Fruit fly (Drosophila melanogaster) whole organism, embryonic: ENCODE measurements around the gene CG42323.

ENCODE experiments used
- Abd-B ChIP-seq: fragments of 200-800 bp; sonication (Bioruptor generic); optimal IDR thresholded peaks from 2 replicates; lab custom pipeline; 2018; ENCODE audit warnings: missing biosample characterization, mild to moderate bottlenecking, missing genetic modification characterization, moderate library complexity
- Atf3 ChIP-seq: fragments of 200-800 bp; sonication (Bioruptor generic); optimal IDR thresholded peaks from 3 replicates; lab custom pipeline; 2016; ENCODE audit warnings: missing biosample characterization, missing genetic modification characterization
- BtbVII ChIP-seq: fragments of 200-800 bp; sonication (Bioruptor generic); optimal IDR thresholded peaks from 3 replicates; lab custom pipeline; 2017; ENCODE audit warnings: missing biosample characterization, mild to moderate bottlenecking, missing genetic modification characterization
- CG10654 ChIP-seq: fragments of 200-800 bp; sonication (Bioruptor generic); optimal IDR thresholded peaks from 2 replicates; lab custom pipeline; 2016; ENCODE audit warnings: missing biosample characterization, missing genetic modification characterization
- CG12391 ChIP-seq: fragments of 200-800 bp; sonication (Bioruptor generic); optimal IDR thresholded peaks from 3 replicates; lab custom pipeline; 2018; ENCODE audit warnings: missing biosample characterization, mild to moderate bottlenecking, missing genetic modification characterization, moderate library complexity
- CG13775 ChIP-seq: fragments of 200-800 bp; sonication (Bioruptor generic); optimal IDR thresholded peaks from 3 replicates; lab custom pipeline; 2017; ENCODE audit warnings: missing biosample characterization, mild to moderate bottlenecking, missing genetic modification characterization
- CG14441 ChIP-seq: fragments of 200-800 bp; sonication (Bioruptor generic); IDR thresholded peaks from 2 replicates; pipeline ENCODE4 v1.3.6; 2022; ENCODE audit warnings: missing biosample characterization, missing genetic modification characterization
- CG14965 ChIP-seq: fragments of 200-800 bp; sonication (Bioruptor generic); optimal IDR thresholded peaks from 2 replicates; lab custom pipeline; 2016; ENCODE audit warnings: missing biosample characterization, missing genetic modification characterization, borderline replicate concordance
- CG1529 ChIP-seq: fragments of 200-800 bp; sonication (Bioruptor generic); optimal IDR thresholded peaks from 3 replicates; lab custom pipeline; 2018; ENCODE audit warnings: missing biosample characterization, missing genetic modification characterization
- CG17359 ChIP-seq: fragments of 200-800 bp; sonication (Bioruptor generic); optimal IDR thresholded peaks from 3 replicates; lab custom pipeline; 2018; ENCODE audit warnings: missing biosample characterization, mild to moderate bottlenecking, missing genetic modification characterization, moderate library complexity
- CG18011 ChIP-seq: fragments of 200-800 bp; sonication (Bioruptor generic); optimal IDR thresholded peaks from 2 replicates; lab custom pipeline; 2017; ENCODE audit warnings: missing biosample characterization, missing genetic modification characterization, mild to moderate bottlenecking, moderate library complexity, missing genotype
- CG32772 ChIP-seq: fragments of 200-800 bp; sonication (Bioruptor generic); IDR thresholded peaks from 2 replicates; pipeline ENCODE4 v1.3.6; 2022; ENCODE audit warnings: missing biosample characterization, missing genetic modification characterization
- CG4404 ChIP-seq: fragments of 200-800 bp; sonication (Bioruptor generic); IDR thresholded peaks from 2 replicates; pipeline ENCODE4 v1.3.6; 2022; ENCODE audit warnings: missing biosample characterization, missing genetic modification characterization
- CG6175 ChIP-seq: fragments of 200-800 bp; sonication (Bioruptor generic); IDR thresholded peaks from 3 replicates; pipeline ENCODE4 v1.3.6; 2022; ENCODE audit warnings: missing biosample characterization, missing genetic modification characterization
- CG6654 ChIP-seq: fragments of 200-800 bp; sonication (Bioruptor generic); optimal IDR thresholded peaks from 2 replicates; lab custom pipeline; 2017; ENCODE audit warnings: missing biosample characterization, mild to moderate bottlenecking, missing genetic modification characterization
- CG6683 ChIP-seq: fragments of 200-800 bp; sonication (Bioruptor generic); optimal IDR thresholded peaks from 2 replicates; lab custom pipeline; 2017; ENCODE audit warnings: missing biosample characterization, mild to moderate bottlenecking, missing genetic modification characterization, missing genetic modification reagents
- CG6854 ChIP-seq: fragments of 200-800 bp; sonication (Bioruptor generic); optimal IDR thresholded peaks from 3 replicates; lab custom pipeline; 2017; ENCODE audit warnings: missing biosample characterization, mild to moderate bottlenecking, missing genetic modification characterization
- CG7839 ChIP-seq: fragments of 200-800 bp; sonication (Bioruptor generic); optimal IDR thresholded peaks from 3 replicates; lab custom pipeline; 2018; ENCODE audit warnings: missing biosample characterization, mild to moderate bottlenecking, missing genetic modification characterization, moderate library complexity
- CG8089 ChIP-seq: fragments of 200-800 bp; sonication (Bioruptor generic); optimal IDR thresholded peaks from 3 replicates; lab custom pipeline; 2016; ENCODE audit warnings: missing biosample characterization, missing genetic modification characterization
- CG8924 ChIP-seq: fragments of 200-800 bp; optimal IDR thresholded peaks from 3 replicates; lab custom pipeline; 2019; ENCODE audit warnings: missing biosample characterization, mild to moderate bottlenecking, missing genetic modification characterization, moderate library complexity
- CG9215 ChIP-seq: fragments of 200-800 bp; sonication (Bioruptor generic); IDR thresholded peaks from 2 replicates; pipeline ENCODE4 v1.3.6; 2022; ENCODE audit warnings: missing biosample characterization, missing genetic modification characterization
- CG9437 ChIP-seq: fragments of 200-800 bp; sonication (Bioruptor generic); optimal IDR thresholded peaks from 2 replicates; lab custom pipeline; 2018; ENCODE audit warnings: missing biosample characterization, mild to moderate bottlenecking, missing genetic modification characterization
- CG9727 ChIP-seq: fragments of 200-800 bp; sonication (Bioruptor generic); optimal IDR thresholded peaks from 3 replicates; lab custom pipeline; 2017; ENCODE audit warnings: missing biosample characterization, mild to moderate bottlenecking, missing genetic modification characterization
- CG9932 ChIP-seq: fragments of 200-800 bp; sonication (Bioruptor generic); IDR thresholded peaks from 2 replicates; pipeline ENCODE4 v1.3.6; 2022; ENCODE audit warnings: missing biosample characterization, missing genetic modification characterization
- CTCF ChIP-seq: fragments of 200-800 bp; sonication (Bioruptor generic); optimal IDR thresholded peaks from 2 replicates; lab custom pipeline; 2017; ENCODE audit warnings: missing biosample characterization, mild to moderate bottlenecking, missing genetic modification characterization, moderate library complexity
- Drgx ChIP-seq: fragments of 200-800 bp; sonication (Bioruptor generic); IDR thresholded peaks from 2 replicates; pipeline ENCODE4 v1.3.6; 2022; ENCODE audit warnings: missing biosample characterization, missing genetic modification characterization
- HmgD ChIP-seq: fragments of 200-800 bp; sonication (Bioruptor generic); optimal IDR thresholded peaks from 3 replicates; lab custom pipeline; 2016; ENCODE audit warnings: missing biosample characterization, missing genetic modification characterization
- Hsf ChIP-seq: fragments of 200-800 bp; sonication (Bioruptor generic); optimal IDR thresholded peaks from 3 replicates; lab custom pipeline; 2016; ENCODE audit warnings: missing biosample characterization, missing genetic modification characterization
- Med ChIP-seq: fragments of 200-800 bp; sonication (Bioruptor generic); peaks from one replicate; lab custom pipeline; 2016; ENCODE audit warnings: missing biosample characterization, missing genetic modification characterization, mild to moderate bottlenecking, inconsistent platforms, moderate library complexity
- NfI ChIP-seq: fragments of 200-800 bp; sonication (Bioruptor generic); optimal IDR thresholded peaks from 3 replicates; lab custom pipeline; 2018; ENCODE audit warnings: missing biosample characterization, mild to moderate bottlenecking, missing genetic modification characterization, moderate library complexity
- Ptx1 ChIP-seq: fragments of 200-800 bp; sonication (Bioruptor generic); IDR thresholded peaks from 2 replicates; pipeline ENCODE4 v1.3.6; 2022; ENCODE audit warnings: missing biosample characterization, missing genetic modification characterization
- Spps ChIP-seq: fragments of 200-800 bp; sonication (Bioruptor generic); optimal IDR thresholded peaks from 2 replicates; lab custom pipeline; 2018; ENCODE audit warnings: missing biosample characterization, mild to moderate bottlenecking, missing genetic modification characterization
- Ssrp ChIP-seq: fragments of 200-800 bp; sonication (Bioruptor generic); optimal IDR thresholded peaks from 2 replicates; lab custom pipeline; 2018; ENCODE audit warnings: missing biosample characterization, mild to moderate bottlenecking, missing genetic modification characterization, moderate library complexity
- Stat92E ChIP-seq, 3 experiments: fragments of >200 bp in 2 of 3; fragments of 200-800 bp in 1 of 3; sonication (Bioruptor generic) in 1 of 3; optimal IDR thresholded peaks; 2 replicates each; lab custom pipeline; 2017 to 2019; ENCODE audit warnings: missing biosample characterization in 3 of 3, missing genetic modification characterization in 3 of 3, mild to moderate bottlenecking in 1 of 3, moderate library complexity in 1 of 3
- Xbp1 ChIP-seq: fragments of 200-800 bp; sonication (Bioruptor generic); optimal IDR thresholded peaks from 3 replicates; lab custom pipeline; 2016; ENCODE audit warnings: missing biosample characterization, mild to moderate bottlenecking, missing genetic modification characterization
- amos ChIP-seq: fragments of 200-800 bp; sonication (Bioruptor generic); IDR thresholded peaks from 2 replicates; pipeline ENCODE4 v1.3.6; 2022; ENCODE audit warnings: missing biosample characterization, missing genetic modification characterization; ENCODE audit not compliant: partially characterized antibody
- az2 ChIP-seq: fragments of 200-800 bp; sonication (Bioruptor generic); optimal IDR thresholded peaks from 3 replicates; lab custom pipeline; 2016; ENCODE audit warnings: missing biosample characterization, missing genetic modification characterization
- crp ChIP-seq, 2 experiments: fragments of 200-800 bp; sonication (Bioruptor generic); optimal IDR thresholded peaks; 2 replicates in 1 of 2; 3 replicates in 1 of 2; lab custom pipeline; 2017; ENCODE audit warnings: missing biosample characterization in 2 of 2, missing genetic modification characterization in 2 of 2, mild to moderate bottlenecking in 1 of 2, moderate library complexity in 1 of 2
- dpn ChIP-seq, 2 experiments: fragments of 200-800 bp; sonication (Bioruptor generic); optimal IDR thresholded peaks; 3 replicates each; lab custom pipeline; 2016; ENCODE audit warnings: missing biosample characterization in 2 of 2, missing genetic modification characterization in 2 of 2
- dysf ChIP-seq: fragments of 200-800 bp; sonication (Bioruptor generic); IDR thresholded peaks from 3 replicates; pipeline ENCODE4 v1.3.6; 2022; ENCODE audit warnings: missing biosample characterization, missing genetic modification characterization
- ems ChIP-seq: fragments of 200-800 bp; sonication (Bioruptor generic); optimal IDR thresholded peaks from 3 replicates; lab custom pipeline; 2016; ENCODE audit warnings: missing biosample characterization, missing genetic modification characterization
- eve ChIP-seq, 2 experiments: fragments of >200 bp; optimal IDR thresholded peaks; 2 replicates each; lab custom pipeline; 2017; ENCODE audit warnings: missing biosample characterization in 2 of 2, missing genetic modification characterization in 2 of 2
- gem ChIP-seq: fragments of 200-800 bp; sonication (Bioruptor generic); optimal IDR thresholded peaks from 2 replicates; lab custom pipeline; 2019; ENCODE audit warnings: missing biosample characterization, mild to moderate bottlenecking, missing genetic modification characterization, moderate library complexity
- maf-S ChIP-seq: fragments of 200-800 bp; sonication (Bioruptor generic); optimal IDR thresholded peaks from 2 replicates; lab custom pipeline; 2016; ENCODE audit warnings: missing biosample characterization, missing genetic modification characterization
- nmo ChIP-seq: fragments of 200-800 bp; sonication (Bioruptor generic); optimal IDR thresholded peaks from 2 replicates; lab custom pipeline; 2018; ENCODE audit warnings: missing biosample characterization, mild to moderate bottlenecking, missing genetic modification characterization, moderate library complexity
- prd ChIP-seq, 3 experiments: fragments of >200 bp in 2 of 3; fragments of 200-800 bp in 1 of 3; sonication (Bioruptor generic) in 1 of 3; optimal IDR thresholded peaks in 2 of 3; IDR thresholded peaks in 1 of 3; 2 replicates in 2 of 3; 3 replicates in 1 of 3; pipeline versions ENCODE4 v1.3.6 to Lab custom; 2017 to 2022; ENCODE audit warnings: missing biosample characterization in 1 of 3, missing genetic modification characterization in 1 of 3
- sr ChIP-seq: fragments of 200-800 bp; sonication (Bioruptor generic); IDR thresholded peaks from 3 replicates; pipeline ENCODE4 v1.3.6; 2022; ENCODE audit warnings: missing biosample characterization, missing genetic modification characterization
- vfl ChIP-seq: fragments of 200-800 bp; sonication (Bioruptor generic); optimal IDR thresholded peaks from 2 replicates; lab custom pipeline; 2016; ENCODE audit warnings: missing biosample characterization, missing genetic modification characterization
- wor ChIP-seq: fragments of 200-800 bp; sonication (Bioruptor generic); IDR thresholded peaks from 2 replicates; pipeline ENCODE4 v1.3.6; 2022; ENCODE audit warnings: missing biosample characterization, missing genetic modification characterization

CG42323 gene

dm6 chrX:18405567-18406059 lies 16.6 kb upstream of the CG42323 start (continued):
- TF ChIP-seq CG4404 (0 out of 2 replicates have a peak, but pooled peaks have one; percentile 32), CG9727 (GFP tag; lab: Kevin White, UChicago) (peak; percentile 63), vfl (no peak), gem (tag; lab: Kevin White, UChicago) (peak; percentile 87), NfI (GFP tag; lab: Kevin White, UChicago) (peak; percentile 54), CG9437 (peak; percentile 75), maf-S (GFP tag; lab: Kevin White, UChicago) (no peak), Xbp1 (GFP tag; lab: Kevin White, UChicago) (peak; percentile 69), prd (optimal IDR thresholded peaks at IDR 0.05; lab: Kevin White, UChicago) (no peak), prd (GFP tag; IDR thresholded peaks at IDR 0.05; lab: Robert Waterston, UW) (peak; percentile 52; the same call in 2 of the 3 replicates), CG18011 (peak; percentile 22), dysf (peak; percentile 64; the same call in 2 of the 3 replicates), CG6175 (GFP tag; lab: Robert Waterston, UW) (0 out of 3 replicates have a peak, but pooled peaks have one; percentile 19), CTCF (GFP tag; lab: Kevin White, UChicago) (no peak), Drgx (peak; percentile 48), CG9932 (GFP tag; lab: Robert Waterston, UW) (peak; percentile 64), CG7839 (tag; lab: Kevin White, UChicago) (peak; percentile 83), CG1529 (GFP tag; lab: Kevin White, UChicago) (peak; percentile 72), Atf3 (peak; percentile 20), CG17359 (peak; percentile 73), BtbVII (GFP tag; lab: Kevin White, UChicago) (peak; percentile 35), CG14965 (GFP tag; lab: Kevin White, UChicago) (no peak), amos (GFP tag; lab: Robert Waterston, UW) (no peak), Spps (peak; percentile 16), CG10654 (GFP tag; lab: Kevin White, UChicago) (peak; percentile 48), Ptx1 (GFP tag; lab: Robert Waterston, UW) (peak; percentile 64), CG13775 (GFP tag; lab: Kevin White, UChicago) (peak; percentile 72), Ssrp (tag; lab: Kevin White, UChicago) (peak; percentile 84), crp (GFP tag; optimal IDR thresholded peaks at IDR 0.05; lab: Kevin White, UChicago) (peak in 1 of 2 experiments; percentile 16), CG9215 (GFP tag; lab: Robert Waterston, UW) (peak; percentile 28; the same call in 1 of the 2 replicates), CG8089 (GFP tag; lab: Kevin White, UChicago) (peak; percentile 43), CG8924 (tag; lab: Kevin White, UChicago) (peak; percentile 63), Stat92E (GFP tag; optimal IDR thresholded peaks at IDR 0.05; lab: Kevin White, UChicago) (peak in 1 of 3 experiments; percentile 48), CG12391 (tag; lab: Kevin White, UChicago) (peak; percentile 82), CG14441 (GFP tag; lab: Robert Waterston, UW) (peak; percentile 15; the same call in 1 of the 2 replicates), nmo (peak; percentile 87), dpn (GFP tag; optimal IDR thresholded peaks at IDR 0.05; lab: Kevin White, UChicago) (peak; percentile 35 to 50), CG6654 (GFP tag; lab: Kevin White, UChicago) (peak; percentile 45), Med (GFP tag; lab: Kevin White, UChicago) (peak; percentile 88), HmgD (GFP tag; lab: Kevin White, UChicago) (no peak), CG32772 (GFP tag; lab: Robert Waterston, UW) (peak; percentile 37; the same call in 1 of the 2 replicates), sr (GFP tag; lab: Robert Waterston, UW) (peak; percentile 86), ems (GFP tag; lab: Kevin White, UChicago) (peak; percentile 56), az2 (GFP tag; lab: Kevin White, UChicago) (peak; percentile 73), Hsf (GFP tag; lab: Kevin White, UChicago) (peak; percentile 70), wor (GFP tag; lab: Robert Waterston, UW) (peak; percentile 57), Abd-B (GFP tag; lab: Kevin White, UChicago) (peak; percentile 69), CG6854 (GFP tag; lab: Kevin White, UChicago) (peak; percentile 40), CG6683 (GFP tag; lab: Kevin White, UChicago) (no peak), eve (GFP tag; optimal IDR thresholded peaks at IDR 0.05; lab: Kevin White, UChicago) (peak in 1 of 2 experiments; percentile 84)
